Worm (Caenorhabditis elegans): ENCODE data around the gene msp-64.
A peak's percentile ranks its signal among the peaks of the same experiment; 100 is the strongest.

- TF ChIP-seq tbx-11 (GFP tag; IDR thresholded peaks at IDR 0.05) (peak; percentile 71), hnd-1 (tag; optimal IDR thresholded peaks at IDR 0.05) (peak; percentile 38), ama-1 (optimal IDR thresholded peaks at IDR 0.05) (no peak), hmg-4 (GFP tag; optimal IDR thresholded peaks at IDR 0.05) (peak; percentile 88), sea-1 (GFP tag; conservative IDR thresholded peaks at IDR 0.05) (peak; percentile 59; the same call in 1 of the 2 replicates), scrt-1 (GFP tag; IDR thresholded peaks at IDR 0.05) (peak; percentile 68), ceh-13 (GFP tag; optimal IDR thresholded peaks at IDR 0.05) (peak; percentile 42), B0310.2 (tag; optimal IDR thresholded peaks at IDR 0.05) (peak; percentile 77), pes-1 (GFP tag; IDR thresholded peaks at IDR 0.05) (peak; percentile 79), ceh-36 (tag; optimal IDR thresholded peaks at IDR 0.05) (peak; percentile 58), F13C5.2 (tag; optimal IDR thresholded peaks at IDR 0.05) (peak; percentile 3), tra-4 (tag; optimal IDR thresholded peaks at IDR 0.05) (no peak), tbx-37 (GFP tag; conservative IDR thresholded peaks at IDR 0.05) (peak; percentile 17; the same call in 1 of the 2 replicates)
Measured at ce11 chrII:5781935-5782921, 27.9 kb downstream of the msp-64 start, which contains the start of gene K05F1.6.
